Worm (Caenorhabditis elegans): ENCODE measurements around the gene sftb-6.

Gene sftb-6

DNA sequence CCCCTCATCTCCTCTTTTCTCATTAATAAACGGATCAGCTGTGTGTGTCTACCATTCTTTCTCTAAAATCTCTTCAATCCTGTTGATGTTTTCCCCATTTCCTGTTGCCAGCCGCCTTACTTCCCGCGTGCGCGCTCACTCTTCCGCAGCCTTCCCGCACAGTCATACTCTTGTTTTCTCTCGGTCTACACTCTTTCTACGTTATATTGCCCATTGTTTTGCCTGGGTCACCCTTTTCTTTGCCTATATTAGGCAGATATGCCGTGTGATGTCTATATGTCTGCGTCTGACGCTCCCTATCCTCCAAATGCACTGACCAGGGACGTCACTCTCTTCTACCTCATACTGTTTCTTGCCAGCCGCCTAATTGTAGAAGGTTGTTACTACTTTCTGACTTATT, 31.9 kb upstream of the sftb-6 start:
- TF ChIP-seq ceh-79 (tag; optimal IDR thresholded peaks at IDR 0.05) = no peak
- TF ChIP-seq efl-1 (GFP tag; optimal IDR thresholded peaks at IDR 0.05) = peak; percentile 51
- no peak for TF ChIP-seq ceh-91 (GFP tag; IDR thresholded peaks at IDR 0.05)
- no peak for TF ChIP-seq F10E7.11 (tag; optimal IDR thresholded peaks at IDR 0.05)
- no peak for TF ChIP-seq snpc-1.1 (tag; optimal IDR thresholded peaks at IDR 0.05; ENCODE audit: insufficient read depth)
- TF ChIP-seq hmg-1.2 (GFP tag; IDR thresholded peaks at IDR 0.05) = peak; percentile 71; the same call in 1 of the 2 replicates
- TF ChIP-seq ceh-27 (GFP tag; optimal IDR thresholded peaks at IDR 0.05) = peak; percentile 0
- TF ChIP-seq dox-1 (GFP tag; IDR thresholded peaks at IDR 0.05) = peak; percentile 44; the same call in 1 of the 2 replicates
- no peak for TF ChIP-seq ets-4 (GFP tag; optimal IDR thresholded peaks at IDR 0.05)
- no peak for TF ChIP-seq Y53G8AR.9 (GFP tag; conservative IDR thresholded peaks at IDR 0.05)
- TF ChIP-seq madf-6 (GFP tag; IDR thresholded peaks at IDR 0.05) = peak; percentile 39; the same call in 1 of the 2 replicates
- no peak for TF ChIP-seq mcd-1 (GFP tag; IDR thresholded peaks at IDR 0.05)
- TF ChIP-seq madf-3 (GFP tag; IDR thresholded peaks at IDR 0.05) = 0 out of 2 replicates have a peak, but pooled peaks have one; percentile 34
- TF ChIP-seq D2030.7 (GFP tag; IDR thresholded peaks at IDR 0.05) = peak; percentile 47; the same call in 1 of the 2 replicates
- peak; percentile 67; the same call in 1 of the 2 replicates for TF ChIP-seq lin-26 (GFP tag; IDR thresholded peaks at IDR 0.05)
- TF ChIP-seq cebp-1 (GFP tag; IDR thresholded peaks at IDR 0.05) = no peak
- TF ChIP-seq cebp-1 (tag; optimal IDR thresholded peaks at IDR 0.05) = peak; percentile 38
- TF ChIP-seq attf-5 (GFP tag; optimal IDR thresholded peaks at IDR 0.05) = peak; percentile 34
- TF ChIP-seq nhr-80 (tag; optimal IDR thresholded peaks at IDR 0.05) = peak; percentile 3
- no peak for TF ChIP-seq F23B12.7 (tag; optimal IDR thresholded peaks at IDR 0.05; ENCODE audit: insufficient read depth)
- no peak for TF ChIP-seq him-1 (tag; optimal IDR thresholded peaks at IDR 0.05)

DNA sequence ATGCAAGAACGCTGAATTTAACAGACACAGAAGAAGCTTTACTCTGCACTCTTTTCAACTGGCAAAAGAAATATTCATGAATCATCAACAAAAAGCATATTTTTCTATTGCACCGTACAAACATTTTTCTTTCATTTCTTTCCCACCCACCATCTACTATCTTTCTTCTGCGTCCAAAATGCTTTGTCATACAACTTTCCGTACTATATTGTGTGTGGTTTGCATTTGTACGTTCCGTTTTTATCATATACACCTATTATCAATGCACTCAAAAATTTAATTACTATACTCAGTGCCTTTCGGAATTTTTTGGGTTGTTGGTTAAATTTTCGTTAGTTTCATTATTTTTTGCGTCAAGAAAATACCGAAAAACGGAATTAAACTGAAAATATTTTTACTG, 30.5 kb upstream of the sftb-6 start:
- TF ChIP-seq mes-4 (tag; optimal IDR thresholded peaks at IDR 0.05) (no peak), ztf-28 (GFP tag; IDR thresholded peaks at IDR 0.05) (no peak), ceh-79 (tag; optimal IDR thresholded peaks at IDR 0.05) (no peak), dox-1 (GFP tag; IDR thresholded peaks at IDR 0.05) (no peak), snpc-4 (GFP tag; optimal IDR thresholded peaks at IDR 0.05) (no peak), snpc-4 (tag; optimal IDR thresholded peaks at IDR 0.05) (no peak), athp-1 (tag; optimal IDR thresholded peaks at IDR 0.05) (no peak), D2030.7 (GFP tag; IDR thresholded peaks at IDR 0.05) (no peak), lsl-1 (GFP tag; optimal IDR thresholded peaks at IDR 0.05) (no peak), egrh-3 (GFP tag; IDR thresholded peaks at IDR 0.05) (no peak), akir-1 (GFP tag; optimal IDR thresholded peaks at IDR 0.05) (no peak), zim-3 (tag; optimal IDR thresholded peaks at IDR 0.05) (no peak), C06A6.2 (GFP tag; conservative IDR thresholded peaks at IDR 0.05) (no peak), mcd-1 (GFP tag; IDR thresholded peaks at IDR 0.05) (no peak), B0261.1 (tag; optimal IDR thresholded peaks at IDR 0.05) (no peak), ceh-91 (GFP tag; IDR thresholded peaks at IDR 0.05) (no peak), gei-17 (GFP tag; optimal IDR thresholded peaks at IDR 0.05) (no peak), F23B12.7 (tag; optimal IDR thresholded peaks at IDR 0.05; ENCODE audit: insufficient read depth) (no peak), dpff-1 (tag; optimal IDR thresholded peaks at IDR 0.05) (no peak), hmg-1.2 (GFP tag; IDR thresholded peaks at IDR 0.05) (no peak), ceh-58 (GFP tag; IDR thresholded peaks at IDR 0.05) (no peak)

DNA sequence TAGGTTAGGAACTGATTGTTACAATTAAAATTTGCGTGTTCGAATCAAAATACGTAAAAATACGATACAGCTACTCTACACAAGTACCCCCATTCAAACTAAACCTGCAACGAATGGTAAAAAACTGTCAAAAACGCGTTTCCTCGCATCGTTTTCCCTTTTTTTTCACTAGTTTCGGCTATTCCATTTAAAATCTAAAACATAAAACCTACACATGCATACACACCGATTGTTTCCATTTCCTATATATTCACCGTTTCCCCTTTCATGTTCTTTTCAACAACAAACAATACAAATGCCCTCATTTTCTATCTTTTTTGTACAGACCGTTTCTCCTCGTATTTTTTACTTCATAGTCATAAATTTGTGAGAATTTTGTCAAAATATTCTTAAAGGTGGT, 29.4 kb upstream of the sftb-6 start:
- no peak for TF ChIP-seq unc-62 (GFP tag; optimal IDR thresholded peaks at IDR 0.05)
- TF ChIP-seq F49E8.2 (tag; optimal IDR thresholded peaks at IDR 0.05; ENCODE audit: insufficient read depth) = no peak
- no peak for TF ChIP-seq mcd-1 (GFP tag; IDR thresholded peaks at IDR 0.05)
- no peak for TF ChIP-seq B0336.3 (GFP tag; IDR thresholded peaks at IDR 0.05)
- no peak for TF ChIP-seq C06A6.2 (GFP tag; conservative IDR thresholded peaks at IDR 0.05)
- no peak for TF ChIP-seq ztf-28 (GFP tag; IDR thresholded peaks at IDR 0.05)
- no peak for TF ChIP-seq zfh-2 (GFP tag; conservative IDR thresholded peaks at IDR 0.05)
- no peak for TF ChIP-seq fkh-3 (tag; optimal IDR thresholded peaks at IDR 0.05)

All from whole organism, young adult.